Fruit fly (Drosophila melanogaster) whole organism, pupa: ENCODE data around the gene CG8117.

ENCODE experiments used
- CG10348 ChIP-seq: fragments of 200-800 bp; sonication (Bioruptor generic); IDR thresholded peaks from 2 replicates; pipeline ENCODE4 v1.3.6; 2022; ENCODE audit warnings: missing biosample characterization, missing genetic modification characterization
- CG15710 ChIP-seq: fragments of 200-800 bp; sonication (Bioruptor generic); optimal IDR thresholded peaks from 2 replicates; lab custom pipeline; 2018; ENCODE audit warnings: missing biosample characterization, mild to moderate bottlenecking, missing genetic modification characterization, moderate library complexity
- CG17806 ChIP-seq: fragments of 200-800 bp; sonication (Bioruptor generic); optimal IDR thresholded peaks from 2 replicates; lab custom pipeline; 2018; ENCODE audit warnings: missing biosample characterization, mild to moderate bottlenecking, missing genetic modification characterization, moderate library complexity
- CG34367 ChIP-seq: fragments of 200-800 bp; sonication (Bioruptor generic); optimal IDR thresholded peaks from 2 replicates; lab custom pipeline; 2018; ENCODE audit warnings: missing biosample characterization, mild to moderate bottlenecking, missing genetic modification characterization
- CG4496 ChIP-seq: fragments of 200-800 bp; sonication (Bioruptor generic); IDR thresholded peaks from 3 replicates; pipeline ENCODE4 v1.3.6; 2022; ENCODE audit warnings: missing biosample characterization, missing genetic modification characterization
- CG8159 ChIP-seq: fragments of 200-800 bp; sonication (Bioruptor generic); optimal IDR thresholded peaks from 3 replicates; lab custom pipeline; 2018; ENCODE audit warnings: missing biosample characterization, mild to moderate bottlenecking, missing genetic modification characterization, moderate library complexity
- CG9948 ChIP-seq: fragments of 200-800 bp; sonication (Bioruptor generic); optimal IDR thresholded peaks from 2 replicates; lab custom pipeline; 2018; ENCODE audit warnings: missing biosample characterization, mild to moderate bottlenecking, missing genetic modification characterization, moderate library complexity
- Ets98B ChIP-seq: fragments of 200-800 bp; sonication (Bioruptor generic); IDR thresholded peaks from 2 replicates; pipeline ENCODE4 v1.3.6; 2022; ENCODE audit warnings: missing biosample characterization, missing genetic modification characterization
- Pif1A ChIP-seq: fragments of 200-800 bp; sonication (Bioruptor generic); optimal IDR thresholded peaks from 3 replicates; lab custom pipeline; 2016; ENCODE audit warnings: missing biosample characterization, missing genetic modification characterization
- Pif1B ChIP-seq: fragments of 200-800 bp; sonication (Bioruptor generic); optimal IDR thresholded peaks from 3 replicates; lab custom pipeline; 2016; ENCODE audit warnings: missing biosample characterization, missing genetic modification characterization
- fd96Ca ChIP-seq: fragments of 200-800 bp; sonication (Bioruptor generic); IDR thresholded peaks from 3 replicates; pipeline ENCODE4 v1.3.6; 2022; ENCODE audit warnings: missing biosample characterization, missing genetic modification characterization
- gl ChIP-seq: fragments of 200-800 bp; sonication (Bioruptor generic); optimal IDR thresholded peaks from 2 replicates; lab custom pipeline; 2018; ENCODE audit warnings: missing biosample characterization, mild to moderate bottlenecking, missing genetic modification characterization
- rn ChIP-seq: fragments of 200-800 bp; sonication (Bioruptor generic); IDR thresholded peaks from 2 replicates; pipeline ENCODE4 v1.3.6; 2022; ENCODE audit warnings: missing biosample characterization, missing genetic modification characterization

The CG8117 gene

DNA sequence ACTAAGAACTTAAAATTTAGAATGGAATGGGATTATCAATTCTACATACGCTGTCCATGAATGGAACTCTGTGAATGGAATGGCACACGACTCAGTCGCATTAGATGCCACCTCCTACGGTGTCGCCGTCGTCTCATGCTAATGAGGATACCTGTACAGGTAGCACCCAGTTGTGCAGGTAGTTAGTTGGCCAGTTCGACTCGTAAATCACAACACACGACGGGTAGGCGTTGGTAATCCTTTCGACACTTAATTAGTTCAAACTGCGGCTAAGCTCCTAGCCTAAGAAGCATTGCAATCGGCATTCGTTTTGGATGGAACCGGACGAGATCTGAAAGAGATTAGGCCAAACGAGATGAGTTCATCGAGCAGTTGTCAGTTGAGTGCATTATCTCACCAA lies 40.4 kb downstream of the CG8117 start:
- no peak for TF ChIP-seq CG4496 (GFP tag; lab: Robert Waterston, UW)
- TF ChIP-seq CG34367, result no peak
- TF ChIP-seq CG9948 (tag; lab: Kevin White, UChicago), result no peak
- no peak for TF ChIP-seq Ets98B (GFP tag; lab: Robert Waterston, UW)
- no peak for TF ChIP-seq Pif1A (GFP tag; lab: Kevin White, UChicago)
- TF ChIP-seq Pif1B (GFP tag; lab: Kevin White, UChicago), result no peak
- no peak for TF ChIP-seq fd96Ca (GFP tag; lab: Robert Waterston, UW)

DNA sequence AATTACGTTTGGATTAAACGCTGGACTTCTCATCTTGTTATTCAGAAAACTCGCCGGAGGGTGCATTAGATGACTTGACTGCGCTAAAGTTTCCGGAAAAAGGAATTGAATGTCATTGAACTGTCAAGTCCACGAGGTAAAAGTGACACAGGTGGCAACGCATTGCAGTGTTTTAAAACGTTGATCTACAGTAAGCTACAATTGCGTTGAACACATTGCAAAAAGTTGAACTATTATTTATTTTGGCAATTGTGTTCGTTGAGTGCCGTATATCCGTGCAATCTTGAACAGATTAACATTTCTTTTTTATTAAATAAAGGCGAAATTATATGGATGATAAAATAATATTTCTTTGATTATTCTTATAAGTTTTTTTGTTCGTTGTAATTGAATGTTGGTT lies 44.7 kb downstream of the CG8117 start, which contains the start of gene CG15599:
TSS of gene CG15599 (minus strand) at position 101 of the 400 bp plus-strand sequence.
- TF ChIP-seq CG17806 (no peak), CG8159 (tag; lab: Kevin White, UChicago) (no peak), CG4496 (GFP tag; lab: Robert Waterston, UW) (no peak), rn (no peak), CG10348 (GFP tag; lab: Robert Waterston, UW) (no peak), CG15710 (tag; lab: Kevin White, UChicago) (no peak), gl (tag; lab: Kevin White, UChicago) (no peak)
